Fruit fly (Drosophila melanogaster) whole organism: Measurements from ENCODE around the gene CG16890.

Source experiments
- pan ChIP-seq: fragments of >200 bp; optimal IDR thresholded peaks from 2 replicates; lab custom pipeline; 2017
- usp ChIP-seq: fragments of >200 bp; optimal IDR thresholded peaks from 2 replicates; lab custom pipeline; 2017; ENCODE audit warnings: missing biosample characterization, missing genetic modification characterization, mixed read lengths

DNA sequence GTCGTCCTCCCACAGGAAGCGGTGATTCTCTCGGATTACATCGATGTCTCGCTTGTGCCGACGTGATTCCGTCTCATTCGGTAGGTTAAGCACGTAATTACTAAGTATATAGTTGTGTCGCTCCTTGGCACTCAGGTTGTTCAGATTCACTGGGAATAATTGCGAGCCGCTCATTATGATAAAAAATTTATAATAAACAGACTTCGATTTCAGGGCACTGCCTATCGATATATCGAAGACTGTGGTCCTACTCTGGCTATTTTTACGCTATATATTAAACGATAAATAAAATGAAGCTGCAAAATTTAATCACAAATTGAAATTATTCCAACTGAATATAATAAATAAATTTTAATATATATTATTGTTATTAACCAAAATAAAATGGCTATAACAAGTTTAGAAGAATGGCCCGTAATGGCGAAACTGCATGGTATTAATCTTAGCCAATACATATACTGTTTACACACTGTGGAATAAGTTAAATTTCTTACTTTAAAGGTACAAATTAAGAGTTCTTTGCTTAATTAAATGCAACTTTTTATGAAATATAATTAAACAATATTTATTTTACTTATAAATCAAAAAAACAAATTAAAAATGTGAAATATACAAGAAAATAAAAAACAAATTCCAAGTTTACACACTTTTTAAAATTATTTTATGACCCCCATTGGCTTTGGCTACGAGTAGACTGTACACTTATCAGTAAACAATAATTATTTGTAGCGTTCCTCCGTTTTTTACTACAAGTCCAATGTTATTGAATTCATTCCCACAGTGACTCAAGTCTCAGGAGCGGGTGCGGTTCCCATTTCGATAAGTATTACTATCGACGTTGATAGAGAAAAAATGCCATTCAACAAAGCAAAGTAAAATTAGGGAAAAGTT, 629 bp downstream of the CG16890 start, which contains the start of gene Eato:
- TF ChIP-seq pan (lab: Kevin White, UChicago) (no peak), usp (no peak)
